Fruit fly (Drosophila melanogaster) whole organism, embryonic: Measurements from ENCODE around the gene MBD-R2.

Source experiments
- Asciz ChIP-seq: fragments of 200-800 bp; sonication (Bioruptor generic); optimal IDR thresholded peaks from 2 replicates; lab custom pipeline; 2017; ENCODE audit warnings: missing biosample characterization, mild to moderate bottlenecking, missing genetic modification characterization, missing genetic modification reagents
- Blimp-1 ChIP-seq: fragments of 200-800 bp; sonication (Bioruptor generic); optimal IDR thresholded peaks from 3 replicates; lab custom pipeline; 2018; ENCODE audit warnings: missing biosample characterization, missing genetic modification characterization, mild to moderate bottlenecking, moderate library complexity, missing genetic modification reagents
- CG10366 ChIP-seq: fragments of 200-800 bp; sonication (Bioruptor generic); IDR thresholded peaks from 2 replicates; pipeline ENCODE4 v1.3.6; 2022; ENCODE audit warnings: missing biosample characterization, missing genetic modification characterization
- CG10979 ChIP-seq: fragments of 200-800 bp; sonication (Bioruptor generic); optimal IDR thresholded peaks from 2 replicates; lab custom pipeline; 2018; ENCODE audit warnings: missing biosample characterization, mild to moderate bottlenecking, missing genetic modification characterization, moderate library complexity
- CG12155 ChIP-seq: fragments of 200-800 bp; sonication (Bioruptor generic); optimal IDR thresholded peaks from 3 replicates; lab custom pipeline; 2016; ENCODE audit warnings: missing biosample characterization, missing genetic modification characterization
- CG12299 ChIP-seq: fragments of 200-800 bp; sonication (Bioruptor generic); optimal IDR thresholded peaks from 2 replicates; lab custom pipeline; 2018; ENCODE audit warnings: missing biosample characterization, mild to moderate bottlenecking, missing genetic modification characterization
- CG12744 ChIP-seq: fragments of 200-800 bp; sonication (Bioruptor generic); optimal IDR thresholded peaks from 2 replicates; lab custom pipeline; 2016; ENCODE audit warnings: missing biosample characterization, missing genetic modification characterization
- CG2199 ChIP-seq: fragments of 200-800 bp; sonication (Bioruptor generic); IDR thresholded peaks from 3 replicates; pipeline ENCODE4 v1.3.6; 2022; ENCODE audit warnings: missing biosample characterization, missing genetic modification characterization
- CG3281 ChIP-seq: fragments of 200-800 bp; sonication (Bioruptor generic); optimal IDR thresholded peaks from 3 replicates; lab custom pipeline; 2017; ENCODE audit warnings: missing biosample characterization, mild to moderate bottlenecking, missing genetic modification characterization
- CG4360 ChIP-seq: fragments of 200-800 bp; sonication (Bioruptor generic); IDR thresholded peaks from 2 replicates; pipeline ENCODE4 v1.3.6; 2022; ENCODE audit warnings: missing biosample characterization, missing genetic modification characterization
- CG4730 ChIP-seq: fragments of 200-800 bp; sonication (Bioruptor generic); IDR thresholded peaks from 2 replicates; pipeline ENCODE4 v1.3.6; 2022; ENCODE audit warnings: missing biosample characterization, missing genetic modification characterization
- CG4854 ChIP-seq: fragments of 200-800 bp; sonication (Bioruptor generic); optimal IDR thresholded peaks from 2 replicates; lab custom pipeline; 2016; ENCODE audit warnings: missing biosample characterization, missing genetic modification characterization, inconsistent platforms
- CG6272 ChIP-seq: fragments of 200-800 bp; sonication (Bioruptor generic); IDR thresholded peaks from 2 replicates; pipeline ENCODE4 v1.3.6; 2022; ENCODE audit warnings: missing biosample characterization, missing genetic modification characterization
- CG6689 ChIP-seq: fragments of 200-800 bp; sonication (Bioruptor generic); IDR thresholded peaks from 2 replicates; pipeline ENCODE4 v1.3.6; 2022; ENCODE audit warnings: missing biosample characterization, missing genetic modification characterization
- CG7745 ChIP-seq: fragments of 200-800 bp; sonication (Bioruptor generic); optimal IDR thresholded peaks from 2 replicates; lab custom pipeline; 2018; ENCODE audit warnings: missing biosample characterization, mild to moderate bottlenecking, missing genetic modification characterization, moderate library complexity
- CG7786 ChIP-seq: fragments of 200-800 bp; sonication (Bioruptor generic); optimal IDR thresholded peaks from 2 replicates; lab custom pipeline; 2016; ENCODE audit warnings: missing biosample characterization, missing genetic modification characterization
- CG8089 ChIP-seq: fragments of 200-800 bp; sonication (Bioruptor generic); optimal IDR thresholded peaks from 3 replicates; lab custom pipeline; 2016; ENCODE audit warnings: missing biosample characterization, missing genetic modification characterization
- CG8765 ChIP-seq: fragments of 200-800 bp; sonication (Bioruptor generic); IDR thresholded peaks from 2 replicates; pipeline ENCODE4 v1.3.6; 2022; ENCODE audit warnings: missing biosample characterization, missing genetic modification characterization
- CG9932 ChIP-seq: fragments of 200-800 bp; sonication (Bioruptor generic); IDR thresholded peaks from 2 replicates; pipeline ENCODE4 v1.3.6; 2022; ENCODE audit warnings: missing biosample characterization, missing genetic modification characterization
- CTCF ChIP-seq: fragments of 200-800 bp; sonication (Bioruptor generic); optimal IDR thresholded peaks from 2 replicates; lab custom pipeline; 2017; ENCODE audit warnings: missing biosample characterization, mild to moderate bottlenecking, missing genetic modification characterization, moderate library complexity
- Dbx ChIP-seq: fragments of 200-800 bp; sonication (Bioruptor generic); IDR thresholded peaks from 3 replicates; pipeline ENCODE4 v1.3.6; 2022; ENCODE audit warnings: missing biosample characterization, missing genetic modification characterization
- Dek ChIP-seq: fragments of 200-800 bp; sonication (Bioruptor generic); optimal IDR thresholded peaks from 3 replicates; lab custom pipeline; 2019; ENCODE audit warnings: missing biosample characterization, mild to moderate bottlenecking, missing genetic modification characterization, moderate library complexity
- Drgx ChIP-seq: fragments of 200-800 bp; sonication (Bioruptor generic); IDR thresholded peaks from 2 replicates; pipeline ENCODE4 v1.3.6; 2022; ENCODE audit warnings: missing biosample characterization, missing genetic modification characterization
- Fer1 ChIP-seq: fragments of 200-800 bp; sonication (Bioruptor generic); optimal IDR thresholded peaks from 2 replicates; lab custom pipeline; 2017; ENCODE audit warnings: missing biosample characterization, mild to moderate bottlenecking, missing genetic modification characterization
- GATAe ChIP-seq: fragments of 200-800 bp; sonication (Bioruptor generic); conservative IDR thresholded peaks from 2 replicates; pipeline ENCODE4 v1.3.6; 2022; ENCODE audit warnings: missing biosample characterization, missing genetic modification characterization
- Hand ChIP-seq: fragments of 200-800 bp; sonication (Bioruptor generic); optimal IDR thresholded peaks from 2 replicates; lab custom pipeline; 2017; ENCODE audit warnings: mild to moderate bottlenecking, missing biosample characterization, missing genetic modification reagents, missing genetic modification characterization
- Hr51 ChIP-seq, 2 experiments: fragments of 200-800 bp; sonication (Bioruptor generic); optimal IDR thresholded peaks; 2 replicates in 1 of 2; 3 replicates in 1 of 2; lab custom pipeline; 2016 to 2018; ENCODE audit warnings: missing biosample characterization in 2 of 2, missing genetic modification characterization in 2 of 2, mild to moderate bottlenecking in 1 of 2, moderate library complexity in 1 of 2
- Jarid2 ChIP-seq: fragments of 200-800 bp; sonication (Bioruptor generic); optimal IDR thresholded peaks from 3 replicates; lab custom pipeline; 2017; ENCODE audit warnings: mild to moderate bottlenecking, missing biosample characterization, missing genetic modification reagents, missing genetic modification characterization
- Lpt ChIP-seq: fragments of >200 bp; optimal IDR thresholded peaks from 2 replicates; lab custom pipeline; 2018; ENCODE audit warnings: missing biosample characterization, missing genetic modification characterization
- Neu2 ChIP-seq: fragments of 200-800 bp; sonication (Bioruptor generic); optimal IDR thresholded peaks from 3 replicates; lab custom pipeline; 2016; ENCODE audit warnings: missing biosample characterization, missing genetic modification characterization, borderline replicate concordance
- Nf-YA ChIP-seq: fragments of 200-800 bp; sonication (Bioruptor generic); IDR thresholded peaks from 2 replicates; pipeline ENCODE4 v1.3.6; 2022; ENCODE audit warnings: missing biosample characterization, missing genetic modification characterization
- Nf-YB ChIP-seq: fragments of 200-800 bp; sonication (Bioruptor generic); optimal IDR thresholded peaks from 3 replicates; lab custom pipeline; 2019; ENCODE audit warnings: missing biosample characterization, mild to moderate bottlenecking, missing genetic modification characterization, moderate library complexity
- Rfx ChIP-seq: fragments of 200-800 bp; sonication (Bioruptor generic); IDR thresholded peaks from 2 replicates; pipeline ENCODE4 v1.3.6; 2022; ENCODE audit warnings: missing biosample characterization, missing genetic modification characterization
- Spps ChIP-seq: fragments of 200-800 bp; sonication (Bioruptor generic); optimal IDR thresholded peaks from 2 replicates; lab custom pipeline; 2018; ENCODE audit warnings: missing biosample characterization, mild to moderate bottlenecking, missing genetic modification characterization
- Sry-β ChIP-seq: fragments of 200-800 bp; sonication (Bioruptor generic); optimal IDR thresholded peaks from 2 replicates; lab custom pipeline; 2018; ENCODE audit warnings: missing biosample characterization, mild to moderate bottlenecking, missing genetic modification characterization, moderate library complexity
- az2 ChIP-seq: fragments of 200-800 bp; sonication (Bioruptor generic); optimal IDR thresholded peaks from 3 replicates; lab custom pipeline; 2016; ENCODE audit warnings: missing biosample characterization, missing genetic modification characterization
- bigmax ChIP-seq: fragments of 200-800 bp; sonication (Bioruptor generic); optimal IDR thresholded peaks from 2 replicates; lab custom pipeline; 2018; ENCODE audit warnings: missing biosample characterization, mild to moderate bottlenecking, missing genetic modification characterization
- btn ChIP-seq: fragments of 200-800 bp; sonication (Bioruptor generic); optimal IDR thresholded peaks from 2 replicates; lab custom pipeline; 2016; ENCODE audit warnings: missing biosample characterization, missing genetic modification characterization
- cato ChIP-seq: fragments of 200-800 bp; sonication (Bioruptor generic); optimal IDR thresholded peaks from 2 replicates; lab custom pipeline; 2016; ENCODE audit warnings: missing biosample characterization, missing genetic modification characterization, borderline replicate concordance
- da ChIP-seq: fragments of 200-800 bp; sonication (Bioruptor generic); optimal IDR thresholded peaks from 2 replicates; lab custom pipeline; 2016; ENCODE audit warnings: missing biosample characterization, missing genetic modification characterization
- dm ChIP-seq: fragments of 200-800 bp; sonication (Bioruptor generic); optimal IDR thresholded peaks from 3 replicates; lab custom pipeline; 2016; ENCODE audit warnings: missing biosample characterization, missing genetic modification characterization
- dpn ChIP-seq, 2 experiments: fragments of 200-800 bp; sonication (Bioruptor generic); optimal IDR thresholded peaks; 3 replicates each; lab custom pipeline; 2016; ENCODE audit warnings: missing biosample characterization in 2 of 2, missing genetic modification characterization in 2 of 2
- hbn ChIP-seq: fragments of 200-800 bp; sonication (Bioruptor generic); IDR thresholded peaks from 2 replicates; pipeline ENCODE4 v1.3.6; 2022; ENCODE audit warnings: missing biosample characterization, missing genetic modification characterization; ENCODE audit not compliant: partially characterized antibody
- jumu ChIP-seq: fragments of 200-800 bp; sonication (Bioruptor generic); optimal IDR thresholded peaks from 3 replicates; lab custom pipeline; 2016; ENCODE audit warnings: missing biosample characterization, missing genetic modification characterization
- luna ChIP-seq: fragments of 200-800 bp; sonication (Bioruptor generic); optimal IDR thresholded peaks from 2 replicates; lab custom pipeline; 2016; ENCODE audit warnings: missing biosample characterization, missing genetic modification characterization
- nau ChIP-seq: fragments of 200-800 bp; sonication (Bioruptor generic); optimal IDR thresholded peaks from 3 replicates; lab custom pipeline; 2017; ENCODE audit warnings: missing biosample characterization, mild to moderate bottlenecking, missing genetic modification characterization, missing genetic modification reagents
- odd ChIP-seq: fragments of 200-800 bp; sonication (Bioruptor generic); optimal IDR thresholded peaks from 2 replicates; lab custom pipeline; 2017; ENCODE audit warnings: missing biosample characterization, mild to moderate bottlenecking, missing genetic modification characterization
- pum ChIP-seq: fragments of 200-800 bp; sonication (Bioruptor generic); optimal IDR thresholded peaks from 2 replicates; lab custom pipeline; 2016; ENCODE audit warnings: missing biosample characterization, missing genetic modification characterization
- ranshi ChIP-seq: fragments of 200-800 bp; sonication (Bioruptor generic); IDR thresholded peaks from 2 replicates; pipeline ENCODE4 v1.3.6; 2022; ENCODE audit warnings: missing biosample characterization, missing genetic modification characterization
- ssp ChIP-seq: fragments of 200-800 bp; sonication (Bioruptor generic); IDR thresholded peaks from 2 replicates; pipeline ENCODE4 v1.3.6; 2022; ENCODE audit warnings: missing biosample characterization, missing genetic modification characterization
- wdn ChIP-seq: fragments of 200-800 bp; sonication (Bioruptor generic); IDR thresholded peaks from 2 replicates; pipeline ENCODE4 v1.3.6; 2022; ENCODE audit warnings: missing biosample characterization, missing genetic modification characterization
- zen2 ChIP-seq: fragments of 200-800 bp; sonication (Bioruptor generic); IDR thresholded peaks from 3 replicates; pipeline ENCODE4 v1.3.6; 2022; ENCODE audit warnings: missing biosample characterization, missing genetic modification characterization; ENCODE audit not compliant: partially characterized antibody

MBD-R2 gene

dm6 chr3R:12401672-12402296 lies 45.7 kb upstream of the MBD-R2 start, which contains the start of gene DNAlig3 (continued):
- TF ChIP-seq CG4360: no peak
- no peak for TF ChIP-seq CG7786
- peak; percentile 37 for TF ChIP-seq dm (GFP tag; lab: Kevin White, UChicago)
- TF ChIP-seq Hr51 (GFP tag; optimal IDR thresholded peaks at IDR 0.05; lab: Kevin White, UChicago): no peak
- no peak for TF ChIP-seq CG12299 (tag; lab: Kevin White, UChicago)
- TF ChIP-seq zen2 (GFP tag; lab: Robert Waterston, UW): peak; percentile 68; the same call in 2 of the 3 replicates
- no peak for TF ChIP-seq Hand
- TF ChIP-seq luna (GFP tag; lab: Kevin White, UChicago): no peak
- no peak for TF ChIP-seq wdn (GFP tag; lab: Robert Waterston, UW)
- no peak for TF ChIP-seq cato (GFP tag; lab: Kevin White, UChicago)
- TF ChIP-seq bigmax (GFP tag; lab: Kevin White, UChicago): peak; percentile 8
- TF ChIP-seq CG10366: no peak
- no peak for TF ChIP-seq CG12155 (GFP tag; lab: Kevin White, UChicago)
- no peak for TF ChIP-seq Nf-YB (GFP tag; lab: Kevin White, UChicago)
- no peak for TF ChIP-seq dpn (GFP tag; optimal IDR thresholded peaks at IDR 0.05; lab: Kevin White, UChicago)
- TF ChIP-seq da (GFP tag; lab: Kevin White, UChicago): no peak
- TF ChIP-seq CG8765 (GFP tag; lab: Robert Waterston, UW): no peak
- no peak for TF ChIP-seq Dek (tag; lab: Kevin White, UChicago)
- TF ChIP-seq GATAe (GFP tag; lab: Robert Waterston, UW): no peak
- no peak for TF ChIP-seq CG12744
- TF ChIP-seq btn (GFP tag; lab: Kevin White, UChicago): no peak
- no peak for TF ChIP-seq odd (GFP tag; lab: Kevin White, UChicago)
- TF ChIP-seq Blimp-1 (GFP tag; lab: Kevin White, UChicago): no peak
- TF ChIP-seq CG2199 (GFP tag; lab: Robert Waterston, UW): no peak
- TF ChIP-seq hbn: peak; percentile 48
- TF ChIP-seq CTCF (GFP tag; lab: Kevin White, UChicago): peak; percentile 45
- no peak for TF ChIP-seq ranshi (GFP tag; lab: Robert Waterston, UW)
- no peak for TF ChIP-seq CG3281
- TF ChIP-seq CG7745 (tag; lab: Kevin White, UChicago): no peak
- peak; percentile 23; the same call in 1 of the 2 replicates for TF ChIP-seq Nf-YA (GFP tag; lab: Robert Waterston, UW)
- TF ChIP-seq Lpt (GFP tag; lab: Kevin White, UChicago): no peak
- TF ChIP-seq CG8089 (GFP tag; lab: Kevin White, UChicago): no peak
- no peak for TF ChIP-seq CG6689
- TF ChIP-seq Jarid2 (GFP tag; lab: Kevin White, UChicago): no peak
- no peak for TF ChIP-seq ssp (GFP tag; lab: Robert Waterston, UW)
- TF ChIP-seq Sry-β (GFP tag; lab: Kevin White, UChicago): no peak
- TF ChIP-seq Fer1 (GFP tag; lab: Kevin White, UChicago): peak; percentile 21
- no peak for TF ChIP-seq Dbx (GFP tag; lab: Robert Waterston, UW)
- no peak for TF ChIP-seq CG4854
- TF ChIP-seq CG4730 (GFP tag; lab: Robert Waterston, UW): no peak
- TF ChIP-seq nau: no peak
- no peak for TF ChIP-seq CG6272 (GFP tag; lab: Robert Waterston, UW)
- TF ChIP-seq CG10979 (tag; lab: Kevin White, UChicago): no peak
- TF ChIP-seq Drgx (GFP tag; lab: Robert Waterston, UW): peak; percentile 49; the same call in 1 of the 2 replicates
- no peak for TF ChIP-seq Spps (tag; lab: Kevin White, UChicago)
- TF ChIP-seq Asciz (GFP tag; lab: Kevin White, UChicago): no peak
- no peak for TF ChIP-seq az2 (GFP tag; lab: Kevin White, UChicago)
- TF ChIP-seq Neu2 (GFP tag; lab: Kevin White, UChicago): no peak
- no peak for TF ChIP-seq jumu (GFP tag; lab: Kevin White, UChicago)
- no peak for TF ChIP-seq pum (GFP tag; lab: Kevin White, UChicago)
- no peak for TF ChIP-seq Rfx (GFP tag; lab: Robert Waterston, UW)
- no peak for TF ChIP-seq CG9932 (GFP tag; lab: Robert Waterston, UW)
